Worm (Caenorhabditis elegans): ENCODE results near the gene mdt-4.

DNA sequence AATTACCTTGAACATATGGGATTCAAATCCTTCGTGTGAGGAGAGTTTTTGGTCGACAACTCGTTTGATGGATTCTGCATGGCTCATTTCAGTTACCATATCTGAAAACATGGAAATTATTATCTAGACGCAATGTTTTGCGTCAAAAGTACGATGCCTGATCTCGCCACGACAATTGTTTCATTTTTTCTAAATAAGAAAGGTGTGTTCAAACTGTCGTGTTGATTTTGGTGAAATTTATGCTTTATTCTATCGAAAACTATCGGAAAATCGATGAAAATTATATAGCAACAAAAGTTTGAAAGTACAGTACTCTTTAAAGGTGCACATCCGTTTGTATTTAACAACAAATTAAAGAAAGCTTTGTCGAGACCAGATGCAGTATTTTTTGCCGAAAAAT, 2.7 kb downstream of the mdt-4 start, which contains the start of gene cblc-1:
- TF ChIP-seq ama-1 (optimal IDR thresholded peaks at IDR 0.05), result no peak
- TF ChIP-seq tra-4 (tag; optimal IDR thresholded peaks at IDR 0.05), result no peak
- no peak for TF ChIP-seq pes-1 (GFP tag; IDR thresholded peaks at IDR 0.05)
- TF ChIP-seq ceh-36 (tag; optimal IDR thresholded peaks at IDR 0.05), result no peak
- no peak for TF ChIP-seq tbx-11 (GFP tag; IDR thresholded peaks at IDR 0.05)
- no peak for TF ChIP-seq flt-1 (GFP tag; IDR thresholded peaks at IDR 0.05)
- TF ChIP-seq B0310.2 (tag; optimal IDR thresholded peaks at IDR 0.05), result no peak
